Fruit fly (Drosophila melanogaster): Measurements from ENCODE around the gene w.

Gene w

DNA sequence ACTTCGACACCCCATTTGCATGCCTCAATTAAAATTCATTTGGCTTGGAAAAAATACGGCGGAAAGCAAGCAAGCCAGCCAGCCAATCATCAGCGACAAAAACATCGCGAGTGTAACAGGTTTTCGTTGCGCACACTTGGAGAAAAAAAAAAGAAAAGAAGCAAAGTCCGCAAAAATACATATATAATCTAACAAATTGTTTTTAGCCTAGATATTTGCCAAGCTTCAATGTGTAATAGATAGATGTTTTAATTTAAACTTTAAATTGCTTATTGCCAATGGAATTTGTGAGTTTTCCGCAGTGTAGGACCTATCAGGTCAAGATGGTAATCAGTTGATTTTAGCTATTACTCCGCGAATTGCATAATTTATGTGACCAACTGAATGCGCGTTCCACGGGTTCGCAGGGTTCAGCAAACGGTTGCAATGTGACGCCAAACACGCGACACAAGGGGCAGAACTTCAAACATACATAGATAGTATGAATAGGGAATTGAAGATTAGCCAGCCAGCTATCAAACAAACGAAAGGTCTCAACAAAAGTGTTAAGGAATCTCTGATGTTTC lies 9.6 kb downstream of the w start:
- peak; percentile 88 for TF ChIP-seq noc (tag; optimal IDR thresholded peaks at IDR 0.05)

DNA sequence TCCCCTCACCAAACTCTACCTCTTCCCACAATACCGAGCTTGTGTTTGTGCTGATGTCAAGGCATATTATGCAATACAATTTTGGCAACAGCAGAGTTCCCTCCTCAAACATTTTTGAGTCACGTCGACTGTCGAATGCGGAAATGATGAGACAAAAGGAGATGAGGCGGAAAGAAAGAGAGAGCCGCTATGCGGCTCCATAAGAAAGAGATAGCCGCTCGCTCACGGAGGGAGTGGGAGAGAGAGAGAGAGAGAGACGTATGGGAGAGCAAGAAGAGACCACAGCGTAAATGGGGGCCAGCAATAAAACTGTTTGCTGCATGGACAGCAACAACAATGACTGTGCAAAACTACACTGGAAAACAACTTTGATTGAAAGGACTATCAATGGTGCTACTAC lies 30.8 kb downstream of the w start:
- TF ChIP-seq noc (tag; optimal IDR thresholded peaks at IDR 0.05) = no peak

DNA sequence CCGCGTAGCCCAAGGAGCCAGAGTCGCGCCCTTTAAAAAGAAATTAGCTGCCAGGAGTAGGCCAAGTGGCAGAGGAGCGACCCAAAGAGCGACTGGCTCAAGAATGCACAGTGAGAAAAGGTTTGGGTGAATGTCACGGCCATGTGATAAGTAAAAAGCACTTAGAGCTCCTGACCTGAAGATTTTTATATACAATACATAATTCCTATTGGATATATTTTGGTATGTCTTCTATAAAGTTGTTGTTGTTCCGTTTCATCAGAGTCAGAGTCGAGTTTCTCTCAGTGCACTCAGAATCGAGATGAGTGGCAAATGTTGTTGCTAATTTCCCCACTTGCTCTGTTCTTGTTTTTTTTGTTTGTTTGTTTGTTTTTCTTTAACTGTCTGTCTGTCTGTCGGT lies 35.1 kb downstream of the w start:
- TF ChIP-seq noc (tag; optimal IDR thresholded peaks at IDR 0.05) = no peak

DNA sequence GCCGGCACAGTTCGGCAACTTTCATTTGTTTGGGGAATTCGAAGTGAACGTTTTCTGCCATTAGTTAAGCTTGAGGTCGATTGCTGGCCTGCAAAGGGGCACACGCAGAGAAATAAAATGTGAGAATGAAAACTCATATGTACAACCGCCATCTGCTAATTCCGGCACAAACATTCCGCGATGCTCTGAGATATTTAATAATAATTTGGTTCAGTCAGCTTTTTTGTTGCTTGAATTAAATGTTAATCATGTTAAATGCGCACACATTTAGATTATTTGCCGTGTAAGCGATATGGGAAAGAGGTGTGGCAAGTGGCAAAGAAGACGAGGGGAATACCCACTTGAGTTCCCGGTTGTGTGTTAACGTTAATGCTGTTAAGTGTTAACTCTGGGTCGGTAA lies 38.9 kb downstream of the w start:
- TF ChIP-seq noc (tag; optimal IDR thresholded peaks at IDR 0.05) = no peak

DNA sequence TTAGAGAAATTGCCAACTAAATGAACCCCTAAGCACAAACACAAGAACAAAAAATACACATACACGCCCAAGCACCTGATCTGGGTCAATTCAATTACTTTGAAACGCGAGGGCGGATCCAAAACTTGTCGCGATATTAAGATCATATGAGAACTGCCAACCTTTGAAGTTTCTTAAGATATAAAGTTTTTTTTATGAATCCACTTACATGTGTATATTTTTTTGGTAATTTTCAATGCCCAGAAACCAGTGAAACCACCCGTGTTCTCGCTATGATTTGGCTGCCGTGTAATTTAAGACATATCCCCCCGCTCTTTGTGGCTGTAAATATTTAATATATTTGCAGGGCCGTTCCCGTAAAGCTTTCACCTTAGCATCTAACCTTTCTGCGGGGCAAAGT lies 46.6 kb downstream of the w start:
- no peak for TF ChIP-seq noc (tag; optimal IDR thresholded peaks at IDR 0.05)

DNA sequence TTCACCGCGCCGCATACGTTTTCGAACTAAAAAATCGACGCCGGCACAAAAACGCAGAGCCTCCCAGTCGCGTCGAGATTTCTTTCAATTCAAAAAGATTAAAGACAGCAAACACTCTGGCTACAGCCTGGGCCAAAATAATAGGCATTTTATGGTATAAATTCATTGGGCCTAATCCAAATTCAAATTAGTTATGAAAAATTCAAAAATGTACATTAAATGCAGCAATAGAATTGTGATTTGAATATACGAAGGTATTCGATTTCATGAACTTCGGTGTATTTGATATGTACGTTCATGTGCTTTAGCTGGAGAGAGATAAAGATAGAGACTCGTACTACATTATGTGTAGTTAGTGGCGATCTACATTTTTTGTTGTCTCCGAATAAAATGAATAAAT lies 52.2 kb downstream of the w start, which contains the start of gene Syx4:
TSS of gene Syx4 (minus strand) at position 35 of the 400 bp plus-strand sequence.
- peak; percentile 93 for TF ChIP-seq noc (tag; optimal IDR thresholded peaks at IDR 0.05)

DNA sequence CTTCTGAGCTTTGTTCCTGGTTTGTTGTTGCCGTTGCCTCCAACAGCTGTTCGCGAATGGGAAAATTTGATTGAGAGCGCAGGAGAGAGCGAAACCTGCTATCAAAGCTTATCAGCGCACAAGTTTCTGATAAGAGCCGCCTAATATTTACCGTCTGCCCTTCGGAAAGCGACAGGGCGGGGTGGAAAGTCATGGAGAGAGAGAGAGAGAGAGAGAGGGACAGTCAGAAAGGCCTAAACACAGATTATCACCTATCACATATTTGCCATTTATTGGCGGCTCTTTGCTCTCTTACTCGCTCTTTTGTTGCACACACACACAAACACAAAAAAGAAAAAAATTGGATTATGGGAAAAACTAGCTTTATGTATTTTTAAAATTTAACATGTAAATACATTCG lies 52.7 kb downstream of the w start:
- TF ChIP-seq noc (tag; optimal IDR thresholded peaks at IDR 0.05) = no peak

DNA sequence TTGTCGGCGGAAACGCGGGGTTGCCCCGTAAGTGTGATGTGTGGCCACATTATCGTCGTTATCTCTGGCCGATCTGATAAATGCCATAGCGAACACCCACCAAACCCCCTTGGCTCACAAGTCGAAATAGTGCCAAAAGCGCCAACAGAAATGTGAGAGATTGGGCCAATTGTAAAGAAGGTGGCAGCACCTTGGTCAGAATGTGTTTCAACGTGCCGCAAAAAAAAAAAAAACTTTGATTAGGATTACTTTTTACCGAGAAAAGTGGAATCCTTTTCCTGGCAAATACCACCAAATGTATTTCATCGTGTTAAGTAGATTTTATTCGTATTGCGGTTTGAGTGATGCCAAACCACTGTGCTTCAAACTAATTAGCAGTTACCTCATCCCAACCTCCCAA lies 53.2 kb downstream of the w start:
- TF ChIP-seq noc (tag; optimal IDR thresholded peaks at IDR 0.05) = peak; percentile 89

DNA sequence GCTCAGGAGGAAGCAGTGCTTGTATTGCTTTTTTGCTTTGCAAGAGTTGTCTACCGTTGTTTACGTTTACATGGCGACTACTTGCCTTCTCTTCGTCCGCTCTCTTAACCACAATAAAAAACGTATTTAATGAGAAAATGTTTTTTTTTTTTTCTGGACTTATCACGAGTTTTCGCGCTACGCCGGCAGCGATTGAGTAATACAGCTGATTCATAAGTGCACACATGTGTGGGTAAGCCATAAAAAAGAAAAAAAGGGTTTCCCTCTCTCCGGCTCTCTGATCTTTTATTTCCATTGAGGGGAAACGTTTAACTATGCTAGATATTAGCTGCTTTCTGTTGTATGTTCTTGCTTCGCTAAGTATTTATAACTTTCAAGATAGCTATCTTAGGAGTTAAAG lies 54.2 kb downstream of the w start:
- no peak for TF ChIP-seq noc (tag; optimal IDR thresholded peaks at IDR 0.05)
